Worm (Caenorhabditis elegans) whole organism, L2 larva: ENCODE results near the gene Y48B6A.1.

Experiments
- C34F6.9 ChIP-seq: fragments of 150-350 bp; optimal IDR thresholded peaks from 2 replicates; lab custom pipeline; 2014; ENCODE audit warnings: missing biosample characterization, missing genetic modification characterization
- F13H6.1 ChIP-seq: sonication (generic microtip); optimal IDR thresholded peaks from 2 replicates; lab custom pipeline; 2016; ENCODE audit warnings: missing genetic modification characterization, missing compliant biosample characterization
- R02D3.7 ChIP-seq: fragments of 150-350 bp; optimal IDR thresholded peaks from 2 replicates; lab custom pipeline; 2014; ENCODE audit warnings: missing biosample characterization, missing genetic modification characterization
- Y55F3AM.14 ChIP-seq: fragments of 200-800 bp; sonication (Bioruptor generic); optimal IDR thresholded peaks from 2 replicates; lab custom pipeline; 2018; ENCODE audit warnings: mild to moderate bottlenecking, missing genetic modification characterization, missing compliant biosample characterization
- ZK546.5 ChIP-seq: sonication (generic microtip); optimal IDR thresholded peaks from 2 replicates; lab custom pipeline; 2017; ENCODE audit warnings: missing biosample characterization, missing genetic modification characterization
- alr-1 ChIP-seq: fragments of 150-350 bp; optimal IDR thresholded peaks from 2 replicates; lab custom pipeline; 2014; ENCODE audit warnings: missing biosample characterization, missing genetic modification characterization
- ama-1 ChIP-seq: fragments of 150-350 bp; optimal IDR thresholded peaks from 2 replicates; lab custom pipeline; 2018; ENCODE audit warnings: inconsistent platforms
- blmp-1 ChIP-seq: sonication (generic microtip); optimal IDR thresholded peaks from 2 replicates; lab custom pipeline; 2017; ENCODE audit warnings: missing genetic modification characterization, mild to moderate bottlenecking, missing compliant biosample characterization, antibody characterized with exemption, moderate library complexity; ENCODE audit not compliant: insufficient read depth
- ceh-16 ChIP-seq: fragments of 150-350 bp; optimal IDR thresholded peaks from 2 replicates; lab custom pipeline; 2014; ENCODE audit warnings: missing biosample characterization, missing genetic modification characterization
- ceh-82 ChIP-seq: fragments of 150-350 bp; optimal IDR thresholded peaks from 2 replicates; lab custom pipeline; 2014; ENCODE audit warnings: missing biosample characterization, missing genetic modification characterization
- crh-2 ChIP-seq: sonication (generic microtip); optimal IDR thresholded peaks from 2 replicates; lab custom pipeline; 2017; ENCODE audit warnings: missing biosample characterization, missing genetic modification characterization
- dmd-4 ChIP-seq: sonication (generic microtip); optimal IDR thresholded peaks from 2 replicates; lab custom pipeline; 2017; ENCODE audit warnings: missing biosample characterization, missing genetic modification characterization
- egl-27 ChIP-seq: sonication (generic microtip); optimal IDR thresholded peaks from 3 replicates; lab custom pipeline; 2017; ENCODE audit warnings: missing biosample characterization, missing genetic modification reagents, missing genetic modification characterization
- elt-3 ChIP-seq: sonication (generic microtip); optimal IDR thresholded peaks from 2 replicates; lab custom pipeline; 2017; ENCODE audit warnings: missing biosample characterization, missing genetic modification characterization
- fos-1 ChIP-seq: fragments of 150-350 bp; optimal IDR thresholded peaks from 2 replicates; lab custom pipeline; 2014; ENCODE audit warnings: missing biosample characterization, missing genetic modification characterization
- gmeb-1 ChIP-seq: fragments of 150-350 bp; optimal IDR thresholded peaks from 2 replicates; lab custom pipeline; 2014; ENCODE audit warnings: missing biosample characterization, missing genetic modification characterization
- lin-11 ChIP-seq: fragments of 150-350 bp; sonication (generic microtip); optimal IDR thresholded peaks from 2 replicates; lab custom pipeline; 2014; ENCODE audit warnings: missing biosample characterization, missing genetic modification characterization, inconsistent platforms, mixed read lengths
- lin-13 ChIP-seq: fragments of 150-350 bp; optimal IDR thresholded peaks from 2 replicates; lab custom pipeline; 2014; ENCODE audit warnings: missing biosample characterization, missing genetic modification reagents, missing genetic modification characterization
- lin-39 ChIP-seq: fragments of 150-350 bp; optimal IDR thresholded peaks from 2 replicates; lab custom pipeline; 2014; ENCODE audit warnings: missing biosample characterization, missing genetic modification reagents, missing genetic modification characterization
- lsy-2 ChIP-seq, 2 experiments: fragments of 150-350 bp in 1 of 2; sonication (generic microtip) in 1 of 2; optimal IDR thresholded peaks; 2 replicates each; lab custom pipeline; 2014 to 2017; ENCODE audit warnings: missing biosample characterization in 2 of 2, missing genetic modification characterization in 2 of 2
- mab-5 ChIP-seq: fragments of 150-350 bp; optimal IDR thresholded peaks from 2 replicates; lab custom pipeline; 2014; ENCODE audit warnings: missing biosample characterization, missing genetic modification characterization
- mbf-1 ChIP-seq: sonication (generic microtip); optimal IDR thresholded peaks from 2 replicates; lab custom pipeline; 2017; ENCODE audit warnings: missing biosample characterization, missing genetic modification characterization
- mdl-1 ChIP-seq, 2 experiments: fragments of 150-350 bp in 1 of 2; sonication (generic microtip) in 1 of 2; optimal IDR thresholded peaks; 2 replicates each; lab custom pipeline; 2017; ENCODE audit warnings: missing biosample characterization in 2 of 2, missing genetic modification characterization in 2 of 2
- nhr-10 ChIP-seq: sonication (generic microtip); optimal IDR thresholded peaks from 2 replicates; lab custom pipeline; 2017; ENCODE audit warnings: missing biosample characterization, missing genetic modification characterization
- nhr-12 ChIP-seq: fragments of 150-350 bp; optimal IDR thresholded peaks from 2 replicates; lab custom pipeline; 2014; ENCODE audit warnings: missing biosample characterization, missing genetic modification characterization
- nhr-129 ChIP-seq: fragments of 150-350 bp; optimal IDR thresholded peaks from 2 replicates; lab custom pipeline; 2014; ENCODE audit warnings: missing biosample characterization, missing genetic modification characterization
- nhr-21 ChIP-seq: fragments of 150-350 bp; optimal IDR thresholded peaks from 2 replicates; lab custom pipeline; 2014; ENCODE audit warnings: missing biosample characterization, missing genetic modification characterization
- nhr-237 ChIP-seq: fragments of 150-350 bp; optimal IDR thresholded peaks from 2 replicates; lab custom pipeline; 2014; ENCODE audit warnings: missing biosample characterization, missing genetic modification characterization
- nhr-25 ChIP-seq: fragments of 150-350 bp; sonication (generic microtip); optimal IDR thresholded peaks from 3 replicates; lab custom pipeline; 2014; ENCODE audit warnings: missing biosample characterization, missing genetic modification characterization
- nhr-6 ChIP-seq: fragments of 150-350 bp; optimal IDR thresholded peaks from 2 replicates; lab custom pipeline; 2014; ENCODE audit warnings: missing biosample characterization, missing genetic modification characterization
- nhr-77 ChIP-seq: fragments of 150-350 bp; optimal IDR thresholded peaks from 2 replicates; lab custom pipeline; 2014; ENCODE audit warnings: missing biosample characterization, missing genetic modification characterization
- peb-1 ChIP-seq: fragments of 150-350 bp; optimal IDR thresholded peaks from 2 replicates; lab custom pipeline; 2014; ENCODE audit warnings: missing biosample characterization, missing genetic modification characterization
- sem-4 ChIP-seq: fragments of 150-350 bp; optimal IDR thresholded peaks from 2 replicates; lab custom pipeline; 2014; ENCODE audit warnings: missing biosample characterization, missing genetic modification reagents, missing genetic modification characterization
- skn-1 ChIP-seq: sonication (generic microtip); optimal IDR thresholded peaks from 2 replicates; lab custom pipeline; 2017; ENCODE audit warnings: missing biosample characterization, missing genetic modification characterization
- sma-3 ChIP-seq: sonication (generic microtip); optimal IDR thresholded peaks from 2 replicates; lab custom pipeline; 2016; ENCODE audit warnings: missing genetic modification reagents, missing genetic modification characterization, missing compliant biosample characterization
- sma-9 ChIP-seq, 2 experiments: fragments of 150-350 bp in 1 of 2; sonication (generic microtip) in 1 of 2; optimal IDR thresholded peaks; 2 replicates each; lab custom pipeline; 2014 to 2016; ENCODE audit warnings: missing genetic modification characterization in 2 of 2, mild to moderate bottlenecking in 1 of 2, missing biosample characterization in 1 of 2, missing compliant biosample characterization in 1 of 2, missing genetic modification reagents in 1 of 2, moderate library complexity in 1 of 2
- snpc-4 ChIP-seq: fragments of 150-350 bp; optimal IDR thresholded peaks from 2 replicates; lab custom pipeline; 2014; ENCODE audit warnings: missing biosample characterization, missing genetic modification characterization
- unc-39 ChIP-seq: fragments of 150-350 bp; optimal IDR thresholded peaks from 2 replicates; lab custom pipeline; 2014; ENCODE audit warnings: missing biosample characterization, missing genetic modification characterization
- unc-55 ChIP-seq: fragments of 150-350 bp; sonication (generic microtip); optimal IDR thresholded peaks from 3 replicates; lab custom pipeline; 2014; ENCODE audit warnings: missing biosample characterization, missing genetic modification reagents, missing genetic modification characterization
- unc-62 ChIP-seq: fragments of 150-350 bp; optimal IDR thresholded peaks from 2 replicates; lab custom pipeline; 2014; ENCODE audit warnings: missing biosample characterization, missing genetic modification reagents, missing genetic modification characterization
- zag-1 ChIP-seq: fragments of 150-350 bp; optimal IDR thresholded peaks from 2 replicates; lab custom pipeline; 2014; ENCODE audit warnings: missing biosample characterization, missing genetic modification characterization
- ztf-1 ChIP-seq: fragments of 200-800 bp; sonication (Bioruptor generic); conservative IDR thresholded peaks from 2 replicates; pipeline ENCODE4 v1.3.6; 2022; ENCODE audit warnings: missing genetic modification characterization, missing compliant biosample characterization
- ztf-11 ChIP-seq: sonication (generic microtip); optimal IDR thresholded peaks from 2 replicates; lab custom pipeline; 2017; ENCODE audit warnings: missing biosample characterization, missing genetic modification characterization
- ztf-4 ChIP-seq: fragments of 150-350 bp; optimal IDR thresholded peaks from 2 replicates; lab custom pipeline; 2014; ENCODE audit warnings: missing biosample characterization, missing genetic modification characterization

Y48B6A.1 gene

DNA sequence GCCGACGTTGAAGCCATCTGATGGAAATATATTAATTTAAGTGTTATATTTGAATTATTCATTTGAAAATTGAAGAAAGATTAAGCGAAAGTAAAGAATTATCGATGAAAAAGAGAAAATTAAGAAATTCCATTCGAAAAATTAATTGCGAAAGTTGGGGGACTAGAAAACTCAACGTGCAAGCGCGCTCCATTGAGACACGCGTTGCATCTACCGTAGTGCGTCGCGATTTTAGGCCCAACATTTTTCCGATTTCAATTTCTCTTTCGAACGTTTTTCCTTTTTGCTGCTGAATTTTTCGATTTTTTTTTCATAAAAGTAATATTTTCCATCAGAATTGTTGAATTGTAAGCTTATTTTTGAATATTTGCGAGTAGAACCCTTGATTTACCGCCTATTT is at the start of gene Y48B6A.1:
Gene Y48B6A.1, minus strand, starts transcription at position 17 of the 400 bp plus-strand sequence.
- TF ChIP-seq mdl-1 (tag; optimal IDR thresholded peaks at IDR 0.05; lab: Kevin White, UChicago) (peak; percentile 14 to 26), unc-55 (GFP tag; lab: Kevin White, UChicago) (peak; percentile 99), R02D3.7 (peak; percentile 12), ztf-4 (peak; percentile 71), C34F6.9 (tag; lab: Kevin White, UChicago) (peak; percentile 99), egl-27 (peak; percentile 66), ztf-11 (tag; lab: Kevin White, UChicago) (peak; percentile 8), nhr-25 (tag; lab: Kevin White, UChicago) (peak; percentile 93), peb-1 (tag; lab: Kevin White, UChicago) (no peak), nhr-129 (tag; lab: Kevin White, UChicago) (peak; percentile 93), lsy-2 (tag; optimal IDR thresholded peaks at IDR 0.05; lab: Kevin White, UChicago) (peak; percentile 94 to 99), nhr-10 (tag; lab: Kevin White, UChicago) (peak; percentile 21), F13H6.1 (tag; lab: Kevin White, UChicago) (peak; percentile 87), snpc-4 (tag; lab: Kevin White, UChicago) (peak; percentile 91), lin-11 (tag; lab: Kevin White, UChicago) (peak; percentile 90), gmeb-1 (tag; lab: Kevin White, UChicago) (peak; percentile 91), ceh-82 (tag; lab: Kevin White, UChicago) (peak; percentile 37), alr-1 (tag; lab: Kevin White, UChicago) (no peak), sma-9 (GFP tag; optimal IDR thresholded peaks at IDR 0.05; lab: Kevin White, UChicago) (peak; percentile 92), sma-9 (tag; optimal IDR thresholded peaks at IDR 0.05; lab: Kevin White, UChicago) (no peak), nhr-237 (tag; lab: Kevin White, UChicago) (peak; percentile 18), fos-1 (tag; lab: Kevin White, UChicago) (peak; percentile 95), mab-5 (tag; lab: Kevin White, UChicago) (peak; percentile 82), nhr-21 (peak; percentile 90), skn-1 (peak; percentile 42), nhr-6 (tag; lab: Kevin White, UChicago) (peak; percentile 84), zag-1 (tag; lab: Kevin White, UChicago) (peak; percentile 77), mbf-1 (tag; lab: Kevin White, UChicago) (no peak), ceh-16 (tag; lab: Kevin White, UChicago) (peak; percentile 84), Y55F3AM.14 (GFP tag; lab: Kevin White, UChicago) (peak; percentile 31), ztf-1 (GFP tag; lab: Robert Waterston, UW) (no peak), sma-3 (peak; percentile 93), nhr-77 (tag; lab: Kevin White, UChicago) (peak; percentile 87), dmd-4 (tag; lab: Kevin White, UChicago) (no peak), unc-62 (no peak), ZK546.5 (tag; lab: Kevin White, UChicago) (peak; percentile 56), elt-3 (tag; lab: Kevin White, UChicago) (no peak), nhr-12 (tag; lab: Kevin White, UChicago) (no peak), lin-13 (GFP tag; lab: Kevin White, UChicago) (peak; percentile 96), blmp-1 (peak; percentile 87), sem-4 (peak; percentile 79), ama-1 (lab: Kevin White, UChicago) (no peak), crh-2 (tag; lab: Kevin White, UChicago) (peak; percentile 97)

DNA sequence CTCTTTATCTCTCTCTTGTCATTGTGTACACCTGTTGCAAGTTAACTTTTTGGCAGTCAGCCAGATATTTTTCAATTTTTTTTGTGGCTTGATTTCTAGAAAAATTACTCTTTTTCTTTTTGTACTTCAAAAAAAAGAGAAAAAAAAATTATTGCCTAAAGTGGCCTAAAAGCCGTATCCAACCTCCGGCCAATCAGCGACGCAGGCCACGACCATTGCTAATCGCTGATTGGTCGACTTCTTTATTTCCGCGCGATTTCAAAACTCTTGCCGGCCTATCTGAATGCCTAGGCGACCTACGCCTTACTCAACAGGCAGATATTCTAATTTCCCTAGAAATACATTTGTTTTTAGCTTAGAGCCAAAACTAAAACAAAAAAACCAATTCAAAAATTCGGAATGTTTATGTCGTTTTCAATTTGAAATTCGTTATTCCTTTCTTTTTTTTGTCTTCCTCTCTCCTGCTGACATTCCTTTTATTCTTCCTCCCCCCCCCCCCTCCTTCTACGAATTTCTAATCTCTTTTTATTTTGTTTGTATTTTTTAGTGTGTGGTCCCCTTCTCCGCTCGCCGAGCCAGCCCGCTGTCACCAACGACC is 43.4 kb upstream of the Y48B6A.1 start, which contains the start of gene ace-4:
Gene ace-4, plus strand, starts transcription at position 548 of the 598 bp plus-strand sequence.
- no peak for TF ChIP-seq elt-3 (tag; lab: Kevin White, UChicago)
- no peak for TF ChIP-seq mbf-1 (tag; lab: Kevin White, UChicago)
- TF ChIP-seq Y55F3AM.14 (GFP tag; lab: Kevin White, UChicago) = no peak
- no peak for TF ChIP-seq ZK546.5 (tag; lab: Kevin White, UChicago)
- no peak for TF ChIP-seq zag-1 (tag; lab: Kevin White, UChicago)
- TF ChIP-seq lin-39 = no peak
- TF ChIP-seq unc-39 = no peak
- no peak for TF ChIP-seq sma-9 (GFP tag; optimal IDR thresholded peaks at IDR 0.05; lab: Kevin White, UChicago)
- TF ChIP-seq sma-9 (tag; optimal IDR thresholded peaks at IDR 0.05; lab: Kevin White, UChicago) = no peak
- no peak for TF ChIP-seq nhr-21
- no peak for TF ChIP-seq nhr-12 (tag; lab: Kevin White, UChicago)
